Worm (Caenorhabditis elegans) whole organism, L3 larva: ENCODE data around the gene ptr-25.
A peak's percentile ranks its signal among the peaks of the same experiment; 100 is the strongest.

ENCODE experiments used
- R02D3.7 ChIP-seq: fragments of 150-350 bp; optimal IDR thresholded peaks from 2 replicates; lab custom pipeline; 2014; ENCODE audit warnings: missing biosample characterization, missing genetic modification characterization
- ZK546.5 ChIP-seq: sonication (generic microtip); optimal IDR thresholded peaks from 2 replicates; lab custom pipeline; 2017; ENCODE audit warnings: missing biosample characterization, missing genetic modification characterization
- aly-2 ChIP-seq: fragments of 150-350 bp; optimal IDR thresholded peaks from 2 replicates; lab custom pipeline; 2014; ENCODE audit warnings: missing biosample characterization, missing genetic modification characterization
- ama-1 ChIP-seq: fragments of 150-350 bp; optimal IDR thresholded peaks from 2 replicates; lab custom pipeline; 2018
- ceh-16 ChIP-seq: sonication (generic microtip); optimal IDR thresholded peaks from 2 replicates; lab custom pipeline; 2017; ENCODE audit warnings: missing biosample characterization, missing genetic modification characterization
- ceh-82 ChIP-seq: fragments of 150-350 bp; optimal IDR thresholded peaks from 2 replicates; lab custom pipeline; 2014; ENCODE audit warnings: missing biosample characterization, missing genetic modification characterization
- daf-12 ChIP-seq: fragments of 150-350 bp; optimal IDR thresholded peaks from 2 replicates; lab custom pipeline; 2014; ENCODE audit warnings: missing biosample characterization, missing genetic modification reagents, missing genetic modification characterization
- egl-27 ChIP-seq: sonication (generic microtip); optimal IDR thresholded peaks from 4 replicates; lab custom pipeline; 2017; ENCODE audit warnings: missing biosample characterization, missing genetic modification reagents, missing genetic modification characterization
- egl-5 ChIP-seq: fragments of 150-350 bp; optimal IDR thresholded peaks from 2 replicates; lab custom pipeline; 2017; ENCODE audit warnings: missing biosample characterization, missing genetic modification reagents, missing genetic modification characterization, inconsistent platforms
- elt-1 ChIP-seq: fragments of 150-350 bp; optimal IDR thresholded peaks from 2 replicates; lab custom pipeline; 2014; ENCODE audit warnings: missing biosample characterization, missing genetic modification characterization
- elt-3 ChIP-seq, 3 experiments: fragments of 150-350 bp in 1 of 3; sonication (generic microtip) in 2 of 3; optimal IDR thresholded peaks; 2 replicates in 2 of 3; 4 replicates in 1 of 3; lab custom pipeline; 2014 to 2017; ENCODE audit warnings: missing biosample characterization in 3 of 3, missing genetic modification characterization in 3 of 3
- eor-1 ChIP-seq, 2 experiments: fragments of 150-350 bp; optimal IDR thresholded peaks; 2 replicates each; lab custom pipeline; 2014 to 2018; ENCODE audit warnings: missing biosample characterization in 2 of 2, missing genetic modification characterization in 2 of 2
- fkh-10 ChIP-seq: sonication (generic microtip); optimal IDR thresholded peaks from 2 replicates; lab custom pipeline; 2017; ENCODE audit warnings: missing biosample characterization, missing genetic modification reagents, missing genetic modification characterization
- fkh-2 ChIP-seq: fragments of 150-350 bp; optimal IDR thresholded peaks from 2 replicates; lab custom pipeline; 2014; ENCODE audit warnings: missing biosample characterization, missing genetic modification reagents, missing genetic modification characterization
- fos-1 ChIP-seq: fragments of 150-350 bp; optimal IDR thresholded peaks from 2 replicates; lab custom pipeline; 2014; ENCODE audit warnings: missing biosample characterization, missing genetic modification characterization
- lsy-12 ChIP-seq: sonication (generic microtip); optimal IDR thresholded peaks from 2 replicates; lab custom pipeline; 2016; ENCODE audit warnings: mild to moderate bottlenecking, missing genetic modification characterization, missing compliant biosample characterization
- mdl-1 ChIP-seq: fragments of 150-350 bp; optimal IDR thresholded peaks from 2 replicates; lab custom pipeline; 2014; ENCODE audit warnings: missing biosample characterization, missing genetic modification characterization
- mml-1 ChIP-seq: fragments of 150-350 bp; sonication (generic microtip); optimal IDR thresholded peaks from 3 replicates; lab custom pipeline; 2014; ENCODE audit warnings: missing biosample characterization, missing genetic modification characterization
- nfya-1 ChIP-seq: sonication (generic microtip); optimal IDR thresholded peaks from 2 replicates; lab custom pipeline; 2017; ENCODE audit warnings: missing genetic modification characterization, mild to moderate bottlenecking, missing compliant biosample characterization, antibody characterized with exemption, moderate library complexity; ENCODE audit not compliant: insufficient read depth
- nhr-11 ChIP-seq: fragments of 150-350 bp; optimal IDR thresholded peaks from 2 replicates; lab custom pipeline; 2014; ENCODE audit warnings: missing biosample characterization, missing genetic modification characterization
- nhr-12 ChIP-seq: fragments of 150-350 bp; optimal IDR thresholded peaks from 2 replicates; lab custom pipeline; 2014; ENCODE audit warnings: missing biosample characterization, missing genetic modification characterization
- nhr-237 ChIP-seq: fragments of 150-350 bp; optimal IDR thresholded peaks from 2 replicates; lab custom pipeline; 2014; ENCODE audit warnings: missing biosample characterization, missing genetic modification characterization
- nhr-25 ChIP-seq: sonication (generic microtip); optimal IDR thresholded peaks from 2 replicates; lab custom pipeline; 2017; ENCODE audit warnings: missing biosample characterization, missing genetic modification characterization
- nhr-28 ChIP-seq: fragments of 150-350 bp; optimal IDR thresholded peaks from 2 replicates; lab custom pipeline; 2014; ENCODE audit warnings: missing biosample characterization, missing genetic modification characterization
- nhr-43 ChIP-seq: sonication (generic microtip); optimal IDR thresholded peaks from 2 replicates; lab custom pipeline; 2016; ENCODE audit warnings: mild to moderate bottlenecking, missing genetic modification characterization, missing compliant biosample characterization; ENCODE audit not compliant: poor library complexity, severe bottlenecking
- nhr-67 ChIP-seq: fragments of 150-350 bp; optimal IDR thresholded peaks from 2 replicates; lab custom pipeline; 2014; ENCODE audit warnings: missing biosample characterization, missing genetic modification characterization
- nhr-77 ChIP-seq: fragments of 150-350 bp; optimal IDR thresholded peaks from 2 replicates; lab custom pipeline; 2014; ENCODE audit warnings: missing biosample characterization, missing genetic modification characterization
- pha-4 ChIP-seq: fragments of 150-350 bp; optimal IDR thresholded peaks from 2 replicates; lab custom pipeline; 2014; ENCODE audit warnings: missing biosample characterization, missing genetic modification reagents, missing genetic modification characterization
- pqm-1 ChIP-seq: fragments of 150-350 bp; optimal IDR thresholded peaks from 2 replicates; lab custom pipeline; 2017; ENCODE audit warnings: missing biosample characterization, missing genetic modification characterization, inconsistent platforms
- skn-1 ChIP-seq: fragments of 150-350 bp; optimal IDR thresholded peaks from 2 replicates; lab custom pipeline; 2014; ENCODE audit warnings: missing biosample characterization, missing genetic modification characterization
- snpc-4 ChIP-seq: fragments of 150-350 bp; optimal IDR thresholded peaks from 2 replicates; lab custom pipeline; 2014; ENCODE audit warnings: missing biosample characterization, missing genetic modification characterization
- unc-62 ChIP-seq: fragments of 150-350 bp; sonication (generic microtip); optimal IDR thresholded peaks from 4 replicates; lab custom pipeline; 2014; ENCODE audit warnings: missing biosample characterization, missing genetic modification reagents, missing genetic modification characterization
- zag-1 ChIP-seq: fragments of 150-350 bp; optimal IDR thresholded peaks from 2 replicates; lab custom pipeline; 2014; ENCODE audit warnings: missing biosample characterization, missing genetic modification characterization
- ztf-4 ChIP-seq: fragments of 150-350 bp; optimal IDR thresholded peaks from 2 replicates; lab custom pipeline; 2014; ENCODE audit warnings: missing biosample characterization, missing genetic modification characterization

ptr-25 gene

ce11 chrIII:10512570-10512969, 24.6 kb downstream of the ptr-25 start:
- TF ChIP-seq pha-4 (tag; lab: Kevin White, UChicago) = no peak
- no peak for TF ChIP-seq nhr-28 (tag; lab: Kevin White, UChicago)
- no peak for TF ChIP-seq daf-12 (tag; lab: Kevin White, UChicago)
- peak; percentile 90 for TF ChIP-seq fkh-10 (GFP tag; lab: Kevin White, UChicago)
- TF ChIP-seq fkh-2 (tag; lab: Kevin White, UChicago) = no peak

- TF ChIP-seq fkh-10 (GFP tag; lab: Kevin White, UChicago) (no peak), lsy-12 (tag; lab: Kevin White, UChicago) (no peak), nfya-1 (tag; lab: Kevin White, UChicago) (no peak), nhr-77 (no peak), nhr-11 (tag; lab: Kevin White, UChicago) (no peak), ZK546.5 (tag; lab: Kevin White, UChicago) (no peak), ceh-82 (tag; lab: Kevin White, UChicago) (no peak), fos-1 (no peak), zag-1 (tag; lab: Kevin White, UChicago) (no peak), ama-1 (lab: Kevin White, UChicago) (no peak), pqm-1 (tag; lab: Kevin White, UChicago) (no peak), ceh-16 (tag; lab: Kevin White, UChicago) (no peak), unc-62 (GFP tag; lab: Kevin White, UChicago) (no peak), nhr-12 (tag; lab: Kevin White, UChicago) (no peak), elt-1 (tag; lab: Kevin White, UChicago) (no peak), nhr-28 (tag; lab: Kevin White, UChicago) (no peak), snpc-4 (tag; lab: Kevin White, UChicago) (no peak)
These were observed 27.8 kb downstream of the ptr-25 start for ce11 chrIII:10515751-10516150.

ce11 chrIII:10518884-10519283, 31.0 kb downstream of the ptr-25 start:
- TF ChIP-seq aly-2 = no peak
- TF ChIP-seq mml-1 (tag; lab: Kevin White, UChicago) = no peak
- no peak for TF ChIP-seq eor-1 (tag; optimal IDR thresholded peaks at IDR 0.05; lab: Kevin White, UChicago)

ce11 chrIII:10519615-10520014, 31.7 kb downstream of the ptr-25 start:
- no peak for TF ChIP-seq R02D3.7

- TF ChIP-seq daf-12 (tag; lab: Kevin White, UChicago) (no peak), eor-1 (tag; optimal IDR thresholded peaks at IDR 0.05; lab: Kevin White, UChicago) (no peak), nfya-1 (tag; lab: Kevin White, UChicago) (peak; percentile 43), skn-1 (tag; lab: Kevin White, UChicago) (no peak), elt-3 (tag; optimal IDR thresholded peaks at IDR 0.05; lab: Kevin White, UChicago) (no peak), egl-27 (tag; lab: Kevin White, UChicago) (no peak), nhr-67 (tag; lab: Kevin White, UChicago) (no peak), nhr-43 (tag; lab: Kevin White, UChicago) (no peak), egl-5 (tag; lab: Kevin White, UChicago) (peak; percentile 33)
These were observed 32.6 kb downstream of the ptr-25 start, which contains the start of gene unc-49 for ce11 chrIII:10520523-10520922. Gene unc-49 (plus strand): TSS chrIII:10520762.

- TF ChIP-seq ztf-4 (no peak), nhr-25 (no peak), zag-1 (tag; lab: Kevin White, UChicago) (no peak), elt-3 (tag; optimal IDR thresholded peaks at IDR 0.05; lab: Kevin White, UChicago) (no peak), ZK546.5 (tag; lab: Kevin White, UChicago) (no peak), nhr-67 (tag; lab: Kevin White, UChicago) (no peak), ama-1 (lab: Kevin White, UChicago) (no peak), elt-1 (tag; lab: Kevin White, UChicago) (no peak), nhr-237 (tag; lab: Kevin White, UChicago) (no peak), unc-62 (GFP tag; lab: Kevin White, UChicago) (no peak), egl-5 (tag; lab: Kevin White, UChicago) (no peak), snpc-4 (tag; lab: Kevin White, UChicago) (no peak), pha-4 (tag; lab: Kevin White, UChicago) (no peak), mdl-1 (tag; lab: Kevin White, UChicago) (no peak), eor-1 (tag; optimal IDR thresholded peaks at IDR 0.05; lab: Kevin White, UChicago) (no peak), aly-2 (no peak)
These were observed 33.3 kb downstream of the ptr-25 start for ce11 chrIII:10521219-10521618.
